Worm (Caenorhabditis elegans): Measurements from ENCODE around the gene K02E10.7.
A peak's percentile ranks its signal among the peaks of the same experiment; 100 is the strongest.

The K02E10.7 gene

DNA sequence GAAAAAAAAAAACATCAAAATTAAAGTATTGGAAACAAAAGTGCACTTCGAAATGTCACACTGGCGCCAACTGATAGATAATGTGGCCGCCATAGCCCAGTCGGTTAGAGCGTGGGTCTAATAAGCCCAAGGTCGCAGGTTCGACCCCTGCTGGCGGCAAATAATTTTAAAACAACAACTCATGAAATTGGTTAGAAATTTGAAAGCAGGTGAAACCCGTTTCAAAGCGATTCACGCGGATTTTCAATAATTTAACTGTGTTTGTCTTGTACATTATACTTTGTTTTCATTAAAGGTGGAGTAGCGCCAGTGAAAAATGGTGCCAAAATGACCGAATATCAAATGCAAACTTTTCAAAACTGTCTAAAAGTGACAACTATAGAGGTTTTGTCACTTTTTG, 22.9 kb upstream of the K02E10.7 start (continued):
- TF ChIP-seq mes-4 (tag; optimal IDR thresholded peaks at IDR 0.05) (peak; percentile 42), cebp-2 (GFP tag; IDR thresholded peaks at IDR 0.05) (0 out of 2 replicates have a peak, but pooled peaks have one; percentile 12), efl-1 (GFP tag; optimal IDR thresholded peaks at IDR 0.05) (no peak), F39B2.1 (GFP tag; IDR thresholded peaks at IDR 0.05) (no peak), ztf-25 (GFP tag; IDR thresholded peaks at IDR 0.05) (peak; percentile 72; the same call in 1 of the 2 replicates), lin-40 (tag; optimal IDR thresholded peaks at IDR 0.05) (peak; percentile 53), sptf-2 (GFP tag; optimal IDR thresholded peaks at IDR 0.05) (no peak), ZK185.1 (tag; optimal IDR thresholded peaks at IDR 0.05; ENCODE audit: poor library complexity, severe bottlenecking) (peak; percentile 81), lin-35 (GFP tag; optimal IDR thresholded peaks at IDR 0.05) (peak in 1 of 3 experiments; percentile 16), tbp1 (GFP tag; optimal IDR thresholded peaks at IDR 0.05) (peak; percentile 85), egrh-3 (GFP tag; IDR thresholded peaks at IDR 0.05) (no peak), D2030.7 (GFP tag; IDR thresholded peaks at IDR 0.05) (peak; percentile 58), egl-44 (GFP tag; IDR thresholded peaks at IDR 0.05) (0 out of 2 replicates have a peak, but pooled peaks have one; percentile 32), T07F8.4 (tag; optimal IDR thresholded peaks at IDR 0.05) (peak; percentile 58), hlh-12 (tag; optimal IDR thresholded peaks at IDR 0.05) (no peak), ceh-40 (GFP tag; IDR thresholded peaks at IDR 0.05) (no peak), ceh-79 (tag; optimal IDR thresholded peaks at IDR 0.05) (peak; percentile 15), dox-1 (GFP tag; IDR thresholded peaks at IDR 0.05) (peak; percentile 66; the same call in 1 of the 2 replicates), nhr-120 (GFP tag; IDR thresholded peaks at IDR 0.05) (no peak), somi-1 (GFP tag; optimal IDR thresholded peaks at IDR 0.05) (no peak), nfyb-1 (GFP tag; IDR thresholded peaks at IDR 0.05) (peak; percentile 87), ztf-26 (tag; optimal IDR thresholded peaks at IDR 0.05) (peak; percentile 27), rcor-1 (GFP tag; IDR thresholded peaks at IDR 0.05) (0 out of 2 replicates have a peak, but pooled peaks have one; percentile 16), snpc-4 (GFP tag; optimal IDR thresholded peaks at IDR 0.05) (peak; percentile 48), snpc-4 (tag; optimal IDR thresholded peaks at IDR 0.05) (peak; percentile 2 to 75 (median 66)), nhr-80 (tag; optimal IDR thresholded peaks at IDR 0.05) (peak; percentile 40), ztf-22 (GFP tag; optimal IDR thresholded peaks at IDR 0.05) (peak; percentile 40), him-1 (tag; optimal IDR thresholded peaks at IDR 0.05) (peak; percentile 57), aptf-2 (GFP tag; conservative IDR thresholded peaks at IDR 0.05) (no peak), sdz-38 (tag; optimal IDR thresholded peaks at IDR 0.05) (no peak), attf-5 (GFP tag; optimal IDR thresholded peaks at IDR 0.05) (peak; percentile 20), ets-4 (GFP tag; optimal IDR thresholded peaks at IDR 0.05) (no peak), rec-8 (tag; optimal IDR thresholded peaks at IDR 0.05) (peak; percentile 33 to 35), K12H6.12 (tag; optimal IDR thresholded peaks at IDR 0.05) (peak; percentile 17), chd-7 (tag; optimal IDR thresholded peaks at IDR 0.05) (peak; percentile 63), F55B11.4 (tag; optimal IDR thresholded peaks at IDR 0.05; ENCODE audit: borderline replicate concordance, insufficient read depth) (no peak), T26A5.8 (tag; optimal IDR thresholded peaks at IDR 0.05) (no peak), fkh-3 (tag; optimal IDR thresholded peaks at IDR 0.05) (peak; percentile 2), madf-10 (tag; optimal IDR thresholded peaks at IDR 0.05) (peak; percentile 44), ztf-28 (GFP tag; IDR thresholded peaks at IDR 0.05) (0 out of 2 replicates have a peak, but pooled peaks have one; percentile 42), bed-1 (GFP tag; IDR thresholded peaks at IDR 0.05) (no peak), lsy-27 (tag; optimal IDR thresholded peaks at IDR 0.05; ENCODE audit: borderline replicate concordance, insufficient read depth) (no peak), lin-26 (GFP tag; IDR thresholded peaks at IDR 0.05) (peak; percentile 82), zim-3 (tag; optimal IDR thresholded peaks at IDR 0.05) (peak; percentile 68), hmg-1.2 (GFP tag; IDR thresholded peaks at IDR 0.05) (peak; percentile 52), Y53G8AR.9 (GFP tag; conservative IDR thresholded peaks at IDR 0.05) (no peak), pbrm-1 (GFP tag; IDR thresholded peaks at IDR 0.05) (peak; percentile 69), nhr-90 (tag; optimal IDR thresholded peaks at IDR 0.05) (peak; percentile 66), lin-54 (GFP tag; optimal IDR thresholded peaks at IDR 0.05) (peak; percentile 44)
